Worm (Caenorhabditis elegans) whole organism, young adult: ENCODE data around the gene dnj-25.

Experiments used
- B0261.1 ChIP-seq: sonication (generic microtip); optimal IDR thresholded peaks from 2 replicates; lab custom pipeline; 2016; ENCODE audit warnings: mild to moderate bottlenecking, missing genetic modification characterization, moderate library complexity, missing compliant biosample characterization
- B0336.3 ChIP-seq: fragments of 200-800 bp; sonication (Bioruptor generic); IDR thresholded peaks from 2 replicates; pipeline ENCODE4 v1.3.6; 2022; ENCODE audit warnings: missing genetic modification characterization, missing compliant biosample characterization
- D2030.7 ChIP-seq: fragments of 200-800 bp; sonication (Bioruptor generic); IDR thresholded peaks from 2 replicates; pipeline ENCODE4 v1.3.6; 2022; ENCODE audit warnings: missing genetic modification reagents, missing genetic modification characterization, missing compliant biosample characterization
- K11D2.4 ChIP-seq: fragments of 200-800 bp; sonication (Bioruptor generic); IDR thresholded peaks from 2 replicates; pipeline ENCODE4 v1.3.6; 2022; ENCODE audit warnings: missing genetic modification reagents, missing genetic modification characterization, missing compliant biosample characterization
- Y67H2A.10 ChIP-seq: fragments of 200-800 bp; sonication (Bioruptor generic); conservative IDR thresholded peaks from 2 replicates; pipeline ENCODE4 v1.3.6; 2022; ENCODE audit warnings: missing genetic modification reagents, missing genetic modification characterization, missing compliant biosample characterization
- Y79H2A.3 ChIP-seq: fragments of 200-800 bp; sonication (Bioruptor generic); conservative IDR thresholded peaks from 2 replicates; pipeline ENCODE4 v1.3.6; 2022; ENCODE audit warnings: missing genetic modification reagents, missing genetic modification characterization, missing compliant biosample characterization
- ama-1 ChIP-seq, 3 experiments: fragments of 150-350 bp in 1 of 3; sonication (generic microtip) in 2 of 3; optimal IDR thresholded peaks; 2 replicates each; lab custom pipeline; 2014 to 2018; ENCODE audit warnings: missing biosample characterization in 2 of 3, missing genetic modification characterization in 2 of 3, missing genetic modification reagents in 2 of 3
- aptf-2 ChIP-seq: fragments of 200-800 bp; sonication (Bioruptor generic); conservative IDR thresholded peaks from 2 replicates; pipeline ENCODE4 v1.3.6; 2022; ENCODE audit warnings: missing genetic modification reagents, missing genetic modification characterization, missing compliant biosample characterization
- aptf-3 ChIP-seq: fragments of 200-800 bp; sonication (Bioruptor generic); IDR thresholded peaks from 2 replicates; pipeline ENCODE4 v1.3.6; 2022; ENCODE audit warnings: missing genetic modification characterization, missing compliant biosample characterization
- attf-6 ChIP-seq: fragments of 200-800 bp; sonication (Bioruptor generic); IDR thresholded peaks from 2 replicates; pipeline ENCODE4 v1.3.6; 2022; ENCODE audit warnings: missing genetic modification reagents, missing genetic modification characterization, missing compliant biosample characterization
- cebp-1 ChIP-seq, 2 experiments: fragments of 200-800 bp in 1 of 2; sonication (Bioruptor generic) in 1 of 2; sonication (generic microtip) in 1 of 2; IDR thresholded peaks in 1 of 2; optimal IDR thresholded peaks in 1 of 2; 2 replicates each; pipeline versions ENCODE4 v1.3.6 to Lab custom; 2017 to 2022; ENCODE audit warnings: missing compliant biosample characterization in 2 of 2, missing genetic modification characterization in 2 of 2, mild to moderate bottlenecking in 1 of 2, missing genetic modification reagents in 1 of 2, moderate library complexity in 1 of 2
- ceh-27 ChIP-seq: fragments of 200-800 bp; sonication (Bioruptor generic); optimal IDR thresholded peaks from 2 replicates; lab custom pipeline; 2018; ENCODE audit warnings: mild to moderate bottlenecking, missing genetic modification characterization, moderate library complexity, missing compliant biosample characterization
- dox-1 ChIP-seq: fragments of 200-800 bp; sonication (Bioruptor generic); IDR thresholded peaks from 2 replicates; pipeline ENCODE4 v1.3.6; 2022; ENCODE audit warnings: missing genetic modification reagents, missing genetic modification characterization, missing compliant biosample characterization
- egl-44 ChIP-seq: fragments of 200-800 bp; sonication (Bioruptor generic); IDR thresholded peaks from 2 replicates; pipeline ENCODE4 v1.3.6; 2022; ENCODE audit warnings: missing genetic modification reagents, missing genetic modification characterization, missing compliant biosample characterization
- egrh-3 ChIP-seq: fragments of 200-800 bp; sonication (Bioruptor generic); IDR thresholded peaks from 2 replicates; pipeline ENCODE4 v1.3.6; 2022; ENCODE audit warnings: missing genetic modification reagents, missing genetic modification characterization, missing compliant biosample characterization
- fkh-3 ChIP-seq: sonication (generic microtip); optimal IDR thresholded peaks from 2 replicates; lab custom pipeline; 2016; ENCODE audit warnings: mild to moderate bottlenecking, missing genetic modification characterization, missing compliant biosample characterization
- hlh-12 ChIP-seq: sonication (generic microtip); optimal IDR thresholded peaks from 2 replicates; lab custom pipeline; 2016; ENCODE audit warnings: missing genetic modification characterization, missing compliant biosample characterization
- hmg-1.2 ChIP-seq: fragments of 200-800 bp; sonication (Bioruptor generic); IDR thresholded peaks from 2 replicates; pipeline ENCODE4 v1.3.6; 2022; ENCODE audit warnings: missing genetic modification reagents, missing genetic modification characterization, missing compliant biosample characterization
- hmg-20 ChIP-seq: fragments of 200-800 bp; sonication (Bioruptor generic); IDR thresholded peaks from 2 replicates; pipeline ENCODE4 v1.3.6; 2022; ENCODE audit warnings: missing genetic modification reagents, missing genetic modification characterization, missing compliant biosample characterization
- lir-1 ChIP-seq: fragments of 200-800 bp; sonication (Bioruptor generic); conservative IDR thresholded peaks from 2 replicates; pipeline ENCODE4 v1.3.6; 2022; ENCODE audit warnings: missing genetic modification reagents, missing genetic modification characterization, missing compliant biosample characterization
- madf-6 ChIP-seq: fragments of 200-800 bp; sonication (Bioruptor generic); IDR thresholded peaks from 2 replicates; pipeline ENCODE4 v1.3.6; 2022; ENCODE audit warnings: missing genetic modification reagents, missing genetic modification characterization, missing compliant biosample characterization
- mes-4 ChIP-seq: sonication (generic microtip); optimal IDR thresholded peaks from 2 replicates; lab custom pipeline; 2016; ENCODE audit warnings: missing genotype, missing genetic modification characterization, missing compliant biosample characterization
- nfya-2 ChIP-seq: fragments of 200-800 bp; sonication (Bioruptor generic); IDR thresholded peaks from 2 replicates; pipeline ENCODE4 v1.3.6; 2022; ENCODE audit warnings: missing genetic modification reagents, missing genetic modification characterization, missing compliant biosample characterization
- nhr-80 ChIP-seq: sonication (generic microtip); optimal IDR thresholded peaks from 2 replicates; lab custom pipeline; 2016; ENCODE audit warnings: missing genetic modification characterization, missing compliant biosample characterization
- pha-4 ChIP-seq: fragments of 150-350 bp; sonication (generic microtip); optimal IDR thresholded peaks from 2 replicates; lab custom pipeline; 2014; ENCODE audit warnings: missing biosample characterization, missing genetic modification reagents, missing genetic modification characterization
- rcor-1 ChIP-seq: fragments of 200-800 bp; sonication (Bioruptor generic); IDR thresholded peaks from 2 replicates; pipeline ENCODE4 v1.3.6; 2022; ENCODE audit warnings: missing genetic modification reagents, missing genetic modification characterization, missing compliant biosample characterization
- sdz-38 ChIP-seq: sonication (generic microtip); optimal IDR thresholded peaks from 2 replicates; lab custom pipeline; 2016; ENCODE audit warnings: missing genotype, missing genetic modification characterization, missing compliant biosample characterization
- snpc-1.1 ChIP-seq: sonication (generic microtip); optimal IDR thresholded peaks from 2 replicates; lab custom pipeline; 2017; ENCODE audit warnings: missing genetic modification characterization, mild to moderate bottlenecking, missing compliant biosample characterization, antibody characterized with exemption, moderate library complexity, missing genotype, missing genetic modification reagents; ENCODE audit not compliant: insufficient read depth
- somi-1 ChIP-seq: fragments of 200-800 bp; sonication (Bioruptor generic); optimal IDR thresholded peaks from 2 replicates; lab custom pipeline; 2018; ENCODE audit warnings: mild to moderate bottlenecking, missing genetic modification characterization, missing compliant biosample characterization
- tbp1 ChIP-seq: fragments of 200-800 bp; sonication (Bioruptor generic); optimal IDR thresholded peaks from 2 replicates; lab custom pipeline; 2018; ENCODE audit warnings: mild to moderate bottlenecking, missing genetic modification characterization, missing compliant biosample characterization
- unc-130 ChIP-seq: sonication (generic microtip); optimal IDR thresholded peaks from 2 replicates; lab custom pipeline; 2016; ENCODE audit warnings: missing genetic modification reagents, missing genetic modification characterization, missing compliant biosample characterization
- zfh-2 ChIP-seq: fragments of 200-800 bp; sonication (Bioruptor generic); conservative IDR thresholded peaks from 2 replicates; pipeline ENCODE4 v1.3.6; 2022; ENCODE audit warnings: missing genetic modification reagents, missing genetic modification characterization, missing compliant biosample characterization
- zim-3 ChIP-seq: sonication (generic microtip); optimal IDR thresholded peaks from 2 replicates; lab custom pipeline; 2017; ENCODE audit warnings: mild to moderate bottlenecking, missing genetic modification characterization, moderate library complexity, missing compliant biosample characterization
- ztf-22 ChIP-seq: fragments of 200-800 bp; sonication (Bioruptor generic); optimal IDR thresholded peaks from 2 replicates; lab custom pipeline; 2018; ENCODE audit warnings: mild to moderate bottlenecking, missing genetic modification characterization, moderate library complexity, missing compliant biosample characterization
- ztf-6 ChIP-seq: fragments of 200-800 bp; sonication (Bioruptor generic); IDR thresholded peaks from 2 replicates; pipeline ENCODE4 v1.3.6; 2022; ENCODE audit warnings: missing genetic modification reagents, missing genetic modification characterization, missing compliant biosample characterization

dnj-25 gene

ce11 chrV:20758106-20758505 is 14.0 kb upstream of the dnj-25 start:
- no peak for TF ChIP-seq Y67H2A.10 (GFP tag; lab: Robert Waterston, UW)
- no peak for TF ChIP-seq egrh-3 (GFP tag; lab: Robert Waterston, UW)
- TF ChIP-seq tbp1 (GFP tag; lab: Kevin White, UChicago): no peak
- no peak for TF ChIP-seq nfya-2
- no peak for TF ChIP-seq rcor-1 (GFP tag; lab: Robert Waterston, UW)

DNA sequence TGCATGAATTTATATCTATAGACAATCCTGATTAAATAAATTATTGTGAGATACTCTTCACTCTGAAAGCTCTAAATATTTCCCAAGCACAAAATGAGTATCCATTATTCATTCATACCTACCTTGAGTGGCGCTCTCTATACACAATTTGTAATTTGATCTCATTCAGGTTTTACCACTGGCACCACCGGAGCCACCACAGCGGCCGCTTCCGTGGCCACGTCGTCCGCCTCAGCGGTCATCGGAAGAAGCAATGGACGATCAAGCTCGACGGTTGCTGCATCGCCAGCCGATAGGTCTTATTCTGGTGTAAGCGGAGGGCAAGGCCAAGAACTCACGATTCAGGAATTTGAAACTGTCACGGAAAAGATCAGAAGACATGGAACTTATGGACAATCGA is 13.1 kb upstream of the dnj-25 start:
- TF ChIP-seq ztf-6 (no peak), zfh-2 (GFP tag; lab: Robert Waterston, UW) (peak; percentile 66; the same call in 1 of the 2 replicates)

DNA sequence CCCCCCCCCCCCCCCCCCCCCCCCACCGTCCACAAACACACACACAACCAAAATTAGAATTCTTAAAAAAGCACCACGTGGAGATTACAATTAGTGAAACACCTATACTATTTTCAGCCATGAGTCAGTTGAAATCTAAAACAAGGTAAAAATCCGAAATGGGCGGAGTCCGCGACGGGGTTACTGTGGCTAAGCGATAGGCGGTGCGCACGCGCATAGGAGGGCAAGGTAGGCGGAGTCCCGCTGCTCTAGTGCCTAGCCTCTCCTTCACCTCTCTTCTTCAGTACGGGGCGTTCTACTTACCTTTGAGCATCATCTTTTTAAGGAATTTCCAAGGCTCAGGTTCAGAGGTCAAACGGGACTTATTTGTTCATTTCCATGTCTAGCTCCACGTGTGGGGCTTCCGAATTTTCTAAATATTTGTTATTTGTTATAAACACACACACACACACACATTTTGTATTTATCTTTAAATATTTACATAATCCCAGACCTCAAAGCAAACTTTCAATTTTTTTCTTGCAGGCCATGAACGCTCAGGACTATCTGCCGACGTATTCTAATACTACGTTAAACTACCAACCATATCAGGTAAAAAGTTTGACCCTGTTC is 12.3 kb upstream of the dnj-25 start:
- peak; percentile 12 for TF ChIP-seq fkh-3 (tag; lab: Kevin White, UChicago)
- TF ChIP-seq pha-4 (tag; lab: Kevin White, UChicago): peak; percentile 95
- TF ChIP-seq dox-1 (GFP tag; lab: Robert Waterston, UW): no peak
- peak; percentile 66 for TF ChIP-seq zfh-2 (GFP tag; lab: Robert Waterston, UW)

DNA sequence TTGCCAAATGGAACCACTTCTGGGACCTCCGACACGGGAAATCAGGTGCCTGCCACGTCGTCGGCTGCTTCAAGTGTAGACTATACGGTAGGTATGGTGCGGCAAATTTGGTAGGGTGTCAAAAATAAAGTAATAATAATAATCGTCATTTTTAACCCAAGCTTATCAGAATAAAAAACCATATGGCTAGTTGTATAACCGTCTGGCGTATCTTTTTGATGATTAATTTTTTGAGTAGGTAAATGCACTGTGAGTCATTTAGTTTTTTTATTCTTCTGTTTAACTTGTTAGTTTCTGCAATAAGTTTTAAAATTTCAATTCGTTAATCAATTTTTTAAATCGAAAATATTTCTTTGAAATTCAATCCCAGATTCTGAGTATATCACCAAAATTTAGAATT is 11.3 kb upstream of the dnj-25 start:
- no peak for TF ChIP-seq ama-1 (optimal IDR thresholded peaks at IDR 0.05; lab: Kevin White, UChicago)
- TF ChIP-seq ama-1 (GFP tag; optimal IDR thresholded peaks at IDR 0.05; lab: Kevin White, UChicago): no peak
- peak; percentile 3 for TF ChIP-seq nhr-80
- TF ChIP-seq cebp-1 (GFP tag; IDR thresholded peaks at IDR 0.05; lab: Robert Waterston, UW): no peak
- TF ChIP-seq cebp-1 (tag; optimal IDR thresholded peaks at IDR 0.05; lab: Kevin White, UChicago): peak; percentile 51
- TF ChIP-seq Y67H2A.10 (GFP tag; lab: Robert Waterston, UW): no peak

DNA sequence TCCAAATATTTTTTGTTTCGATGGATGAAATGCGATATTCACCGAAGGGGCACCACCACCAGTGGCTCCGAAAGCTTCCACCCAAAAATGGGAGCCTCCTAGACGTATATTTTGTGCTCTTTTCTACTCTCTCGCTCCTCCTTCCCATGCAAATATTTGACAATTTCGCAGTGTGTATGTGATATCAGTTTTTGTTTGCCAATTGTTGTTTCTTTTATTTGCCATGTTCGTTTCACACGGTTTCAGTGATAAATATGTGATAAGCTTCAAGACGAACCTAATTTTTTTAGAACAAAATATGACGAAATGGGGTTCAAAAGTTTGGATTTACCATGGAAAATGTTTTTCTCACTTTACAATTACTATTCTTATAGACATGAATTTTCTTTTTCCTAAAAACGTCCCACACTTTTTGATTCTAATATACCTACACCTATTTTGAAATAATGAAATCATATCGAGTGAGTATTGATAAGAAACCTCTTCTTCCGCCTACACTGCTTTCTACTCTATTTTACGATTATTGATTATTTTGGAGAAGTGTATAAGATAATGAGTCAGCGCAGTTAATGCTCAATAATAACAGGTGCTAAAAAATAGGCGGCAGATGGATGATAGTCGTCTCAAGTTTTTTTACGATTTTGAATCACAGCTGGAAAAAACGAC is 9.8 kb upstream of the dnj-25 start:
- TF ChIP-seq mes-4 (tag; lab: Kevin White, UChicago) (no peak), pha-4 (tag; lab: Kevin White, UChicago) (peak; percentile 70)
- TF ChIP-seq, all 124 proteins: peak for 1

- TF ChIP-seq pha-4 (tag; lab: Kevin White, UChicago): peak; percentile 82
- no peak for TF ChIP-seq zim-3 (tag; lab: Kevin White, UChicago)
- TF ChIP-seq hmg-20 (GFP tag; lab: Robert Waterston, UW): 0 out of 2 replicates have a peak, but pooled peaks have one; percentile 19
- no peak for TF ChIP-seq unc-130 (GFP tag; lab: Kevin White, UChicago)
- no peak for TF ChIP-seq hlh-12 (tag; lab: Kevin White, UChicago)
- no peak for TF ChIP-seq somi-1 (GFP tag; lab: Kevin White, UChicago)
- TF ChIP-seq B0336.3 (GFP tag; lab: Robert Waterston, UW): no peak
- peak; percentile 32; the same call in 1 of the 2 replicates for TF ChIP-seq hmg-1.2 (GFP tag; lab: Robert Waterston, UW)
- TF ChIP-seq K11D2.4: 0 out of 2 replicates have a peak, but pooled peaks have one; percentile 33
- TF ChIP-seq dox-1 (GFP tag; lab: Robert Waterston, UW): peak; percentile 76
- TF ChIP-seq egrh-3 (GFP tag; lab: Robert Waterston, UW): no peak
- no peak for TF ChIP-seq sdz-38
- TF ChIP-seq snpc-1.1: no peak
- no peak for TF ChIP-seq lir-1 (GFP tag; lab: Robert Waterston, UW)
- 0 out of 2 replicates have a peak, but pooled peaks have one; percentile 16 for TF ChIP-seq egl-44 (GFP tag; lab: Robert Waterston, UW)
- TF ChIP-seq aptf-2: no peak
- TF ChIP-seq ceh-27 (GFP tag; lab: Kevin White, UChicago): no peak
- no peak for TF ChIP-seq attf-6 (GFP tag; lab: Robert Waterston, UW)
- TF ChIP-seq ama-1 (optimal IDR thresholded peaks at IDR 0.05; lab: Kevin White, UChicago): no peak
- TF ChIP-seq ama-1 (GFP tag; optimal IDR thresholded peaks at IDR 0.05; lab: Kevin White, UChicago): no peak
- TF ChIP-seq Y79H2A.3 (GFP tag; lab: Robert Waterston, UW): no peak
- no peak for TF ChIP-seq D2030.7
- no peak for TF ChIP-seq madf-6 (GFP tag; lab: Robert Waterston, UW)
- TF ChIP-seq ztf-22 (GFP tag; lab: Kevin White, UChicago): no peak
- no peak for TF ChIP-seq aptf-3 (GFP tag; lab: Robert Waterston, UW)
- no peak for TF ChIP-seq B0261.1 (tag; lab: Kevin White, UChicago)
These were observed 8.5 kb upstream of the dnj-25 start, which contains the start of gene pha-4 for ce11 chrV:20752609-20753102. Gene pha-4, plus strand, starts transcription at chrV:20753052.
